Worm (Caenorhabditis elegans): ENCODE data around the gene sams-1.

The sams-1 gene

DNA sequence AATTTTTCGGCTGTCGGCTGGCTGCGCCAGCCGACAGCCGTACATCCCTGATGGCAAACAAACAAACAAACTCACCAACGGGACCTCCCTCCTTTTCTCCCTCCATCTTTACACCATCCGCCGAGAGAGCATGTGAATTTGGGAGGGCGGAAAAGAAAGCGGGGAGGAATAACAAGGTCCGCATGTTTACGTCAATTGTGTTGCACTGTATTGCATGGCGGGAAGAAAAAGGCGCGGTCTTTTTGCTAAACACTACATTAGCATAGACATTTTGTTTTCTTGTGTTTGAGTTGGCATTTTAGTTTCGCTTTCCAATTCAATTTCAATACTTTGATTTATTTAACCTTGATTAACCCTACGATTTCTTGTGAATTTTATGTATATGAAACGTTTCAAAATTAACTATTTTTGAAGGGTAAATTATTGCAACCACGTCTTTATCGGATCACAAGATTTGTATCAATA is 22.2 kb downstream of the sams-1 start, which contains the start of gene C49F5.6:
Gene C49F5.6 (plus strand): TSS at position 415 of the 465 bp plus-strand sequence.
- TF ChIP-seq daf-16 (GFP tag; optimal IDR thresholded peaks at IDR 0.05), result peak in 1 of 2 experiments; percentile 28
- TF ChIP-seq daf-16 (tag; optimal IDR thresholded peaks at IDR 0.05), result no peak
- no peak for TF ChIP-seq nhr-77 (tag; optimal IDR thresholded peaks at IDR 0.05)

DNA sequence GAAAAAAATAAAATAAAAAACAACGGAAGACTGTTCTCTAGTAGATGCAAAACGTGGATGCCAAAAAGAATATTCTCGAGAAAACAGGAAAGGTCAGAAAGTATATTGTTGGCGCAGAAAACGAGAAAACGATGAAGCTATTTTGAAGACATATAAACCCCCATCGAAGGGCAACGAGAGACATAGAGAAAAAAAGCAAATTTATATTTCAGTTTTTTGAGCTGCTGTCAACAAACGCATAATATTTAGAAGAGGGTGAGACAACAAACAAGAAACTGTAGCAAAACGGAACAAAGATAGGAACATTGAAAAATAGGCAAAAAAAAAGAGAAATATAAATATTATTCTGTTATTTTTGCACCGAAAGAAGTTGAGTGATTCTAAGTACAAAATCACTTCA is 26.5 kb downstream of the sams-1 start:
- TF ChIP-seq spr-3 (GFP tag; optimal IDR thresholded peaks at IDR 0.05) (no peak), pqm-1 (tag; optimal IDR thresholded peaks at IDR 0.05) (no peak), daf-16 (GFP tag; optimal IDR thresholded peaks at IDR 0.05) (no peak), daf-16 (tag; optimal IDR thresholded peaks at IDR 0.05) (peak; percentile 92), aly-2 (tag; optimal IDR thresholded peaks at IDR 0.05) (no peak), dve-1 (tag; optimal IDR thresholded peaks at IDR 0.05; ENCODE audit: insufficient read depth) (peak; percentile 72), daf-12 (tag; optimal IDR thresholded peaks at IDR 0.05) (no peak)

- TF ChIP-seq nhr-28 (tag; optimal IDR thresholded peaks at IDR 0.05) (peak; percentile 51), mxl-3 (GFP tag; optimal IDR thresholded peaks at IDR 0.05) (peak; percentile 49), snpc-1.2 (GFP tag; IDR thresholded peaks at IDR 0.05) (no peak), madf-5 (GFP tag; IDR thresholded peaks at IDR 0.05) (no peak), mxl-2 (GFP tag; conservative IDR thresholded peaks at IDR 0.05) (no peak), ceh-32 (tag; optimal IDR thresholded peaks at IDR 0.05; ENCODE audit: poor library complexity) (no peak), dpl-1 (GFP tag; optimal IDR thresholded peaks at IDR 0.05) (no peak), F49E8.2 (tag; optimal IDR thresholded peaks at IDR 0.05; ENCODE audit: borderline replicate concordance) (no peak), ama-1 (optimal IDR thresholded peaks at IDR 0.05) (no peak), lin-1 (GFP tag; IDR thresholded peaks at IDR 0.05) (no peak), F10B5.3 (tag; optimal IDR thresholded peaks at IDR 0.05) (no peak), nhr-48 (tag; optimal IDR thresholded peaks at IDR 0.05) (no peak), pqm-1 (tag; optimal IDR thresholded peaks at IDR 0.05) (no peak), nhr-77 (tag; optimal IDR thresholded peaks at IDR 0.05) (no peak), hlh-11 (tag; optimal IDR thresholded peaks at IDR 0.05) (no peak), nhr-11 (tag; optimal IDR thresholded peaks at IDR 0.05) (no peak), daf-16 (GFP tag; optimal IDR thresholded peaks at IDR 0.05) (no peak), daf-16 (tag; optimal IDR thresholded peaks at IDR 0.05) (peak; percentile 16), ceh-20 (GFP tag; IDR thresholded peaks at IDR 0.05) (no peak), lin-29 (GFP tag; IDR thresholded peaks at IDR 0.05) (no peak), egl-43 (GFP tag; IDR thresholded peaks at IDR 0.05) (no peak), spr-3 (GFP tag; optimal IDR thresholded peaks at IDR 0.05) (no peak), cey-2 (tag; optimal IDR thresholded peaks at IDR 0.05; ENCODE audit: borderline replicate concordance, insufficient read depth) (no peak), zfp-2 (tag; optimal IDR thresholded peaks at IDR 0.05) (no peak), dve-1 (tag; optimal IDR thresholded peaks at IDR 0.05; ENCODE audit: insufficient read depth) (peak; percentile 15), hmg-1.1 (GFP tag; IDR thresholded peaks at IDR 0.05) (no peak), zip-2 (tag; optimal IDR thresholded peaks at IDR 0.05) (no peak), ceh-44 (GFP tag; IDR thresholded peaks at IDR 0.05) (no peak), daf-12 (tag; optimal IDR thresholded peaks at IDR 0.05) (no peak), ctbp-1 (GFP tag; IDR thresholded peaks at IDR 0.05) (no peak), aly-2 (tag; optimal IDR thresholded peaks at IDR 0.05) (no peak), aha-1 (tag) (no peak), lir-3 (tag; optimal IDR thresholded peaks at IDR 0.05) (no peak), duxl-1 (tag; optimal IDR thresholded peaks at IDR 0.05; ENCODE audit: poor library complexity) (no peak), nhr-6 (tag; optimal IDR thresholded peaks at IDR 0.05) (no peak), hlh-30 (tag; optimal IDR thresholded peaks at IDR 0.05; ENCODE audit: insufficient read depth) (peak; percentile 66)
These were observed 27.0 kb downstream of the sams-1 start for ce11 chrX:11992778-11993177.

DNA sequence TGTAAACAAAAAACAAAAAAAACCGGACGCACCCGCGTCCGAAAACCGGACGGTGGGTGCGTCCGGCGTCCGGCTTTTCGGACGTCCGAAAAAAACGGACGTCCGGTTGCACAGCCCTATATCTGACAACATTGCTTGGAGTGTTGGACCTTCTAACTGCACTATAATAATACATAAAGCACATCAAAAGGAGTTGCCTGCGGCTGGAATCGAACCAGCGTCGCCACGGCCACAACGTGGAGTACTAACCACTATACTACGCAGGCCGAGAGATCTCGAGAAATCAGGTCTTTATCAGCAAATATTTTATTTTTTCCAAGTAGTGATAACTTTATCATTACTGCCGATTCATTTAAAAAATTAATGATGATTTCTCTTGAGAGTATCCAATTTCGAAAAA is 27.6 kb downstream of the sams-1 start:
- no peak for TF ChIP-seq nhr-11 (tag; optimal IDR thresholded peaks at IDR 0.05)
- 0 out of 4 replicates have a peak, but pooled peaks have one; percentile 6 to 8 for TF ChIP-seq madf-5 (GFP tag; IDR thresholded peaks at IDR 0.05)
- 0 out of 2 replicates have a peak, but pooled peaks have one; percentile 63 for TF ChIP-seq egl-43 (GFP tag; IDR thresholded peaks at IDR 0.05)
- TF ChIP-seq nhr-41 (GFP tag; IDR thresholded peaks at IDR 0.05), result peak; percentile 49; the same call in 1 of the 2 replicates
- no peak for TF ChIP-seq nhr-42 (GFP tag; IDR thresholded peaks at IDR 0.05)
- TF ChIP-seq dmd-9 (GFP tag; IDR thresholded peaks at IDR 0.05), result peak; percentile 57; the same call in 1 of the 2 replicates
- no peak for TF ChIP-seq daf-8 (GFP tag; IDR thresholded peaks at IDR 0.05)
- 0 out of 2 replicates have a peak, but pooled peaks have one; percentile 22 for TF ChIP-seq mdt-29 (GFP tag; IDR thresholded peaks at IDR 0.05)
- peak; percentile 10 for TF ChIP-seq lin-13 (GFP tag; optimal IDR thresholded peaks at IDR 0.05)
- TF ChIP-seq zfp-3 (GFP tag; conservative IDR thresholded peaks at IDR 0.05), result 0 out of 2 replicates have a peak, but pooled peaks have one; percentile 46
- 0 out of 2 replicates have a peak, but pooled peaks have one; percentile 21 for TF ChIP-seq ctbp-1 (GFP tag; IDR thresholded peaks at IDR 0.05)
- TF ChIP-seq php-3 (GFP tag; IDR thresholded peaks at IDR 0.05), result 0 out of 2 replicates have a peak, but pooled peaks have one; percentile 8
- TF ChIP-seq zag-1 (tag; optimal IDR thresholded peaks at IDR 0.05), result no peak
- TF ChIP-seq vab-7 (GFP tag; IDR thresholded peaks at IDR 0.05), result peak; percentile 53; the same call in 1 of the 2 replicates

All from whole organism, L4 larva.